Fruit fly (Drosophila melanogaster) whole organism, embryonic: ENCODE data around the gene CG15418.

ENCODE experiments used
- CG11456 ChIP-seq: fragments of 200-800 bp; sonication (Bioruptor generic); IDR thresholded peaks from 3 replicates; pipeline ENCODE4 v1.3.6; 2022; ENCODE audit warnings: missing biosample characterization, missing genetic modification characterization
- CG8924 ChIP-seq: fragments of 200-800 bp; optimal IDR thresholded peaks from 3 replicates; lab custom pipeline; 2019; ENCODE audit warnings: missing biosample characterization, mild to moderate bottlenecking, missing genetic modification characterization, moderate library complexity
- cas ChIP-seq: fragments of 200-800 bp; sonication (Bioruptor generic); IDR thresholded peaks from 2 replicates; pipeline ENCODE4 v1.3.6; 2022; ENCODE audit warnings: missing biosample characterization, missing genetic modification characterization

- TF ChIP-seq cas (GFP tag; lab: Robert Waterston, UW) (no peak), CG8924 (no peak), CG11456 (GFP tag; lab: Robert Waterston, UW) (no peak)
Measured at dm6 chr2L:3662307-3662795, 40.8 kb upstream of the CG15418 start, which contains the start of gene Drgx.
